Worm (Caenorhabditis elegans) whole organism, L3 larva: ENCODE measurements around the gene cysl-3.
A peak's percentile ranks its signal among the peaks of the same experiment; 100 is the strongest.

Experiments
- R02D3.7 ChIP-seq: fragments of 150-350 bp; optimal IDR thresholded peaks from 2 replicates; lab custom pipeline; 2014; ENCODE audit warnings: missing biosample characterization, missing genetic modification characterization
- ZK546.5 ChIP-seq: sonication (generic microtip); optimal IDR thresholded peaks from 2 replicates; lab custom pipeline; 2017; ENCODE audit warnings: missing biosample characterization, missing genetic modification characterization
- aly-2 ChIP-seq: fragments of 150-350 bp; optimal IDR thresholded peaks from 2 replicates; lab custom pipeline; 2014; ENCODE audit warnings: missing biosample characterization, missing genetic modification characterization
- ceh-16 ChIP-seq: sonication (generic microtip); optimal IDR thresholded peaks from 2 replicates; lab custom pipeline; 2017; ENCODE audit warnings: missing biosample characterization, missing genetic modification characterization
- ceh-82 ChIP-seq: fragments of 150-350 bp; optimal IDR thresholded peaks from 2 replicates; lab custom pipeline; 2014; ENCODE audit warnings: missing biosample characterization, missing genetic modification characterization
- ceh-9 ChIP-seq: sonication (generic microtip); optimal IDR thresholded peaks from 2 replicates; lab custom pipeline; 2018; ENCODE audit warnings: missing biosample characterization, missing genetic modification characterization
- daf-12 ChIP-seq: fragments of 150-350 bp; optimal IDR thresholded peaks from 2 replicates; lab custom pipeline; 2014; ENCODE audit warnings: missing biosample characterization, missing genetic modification reagents, missing genetic modification characterization
- egl-27 ChIP-seq: sonication (generic microtip); optimal IDR thresholded peaks from 4 replicates; lab custom pipeline; 2017; ENCODE audit warnings: missing biosample characterization, missing genetic modification reagents, missing genetic modification characterization
- egl-5 ChIP-seq: fragments of 150-350 bp; optimal IDR thresholded peaks from 2 replicates; lab custom pipeline; 2017; ENCODE audit warnings: missing biosample characterization, missing genetic modification reagents, missing genetic modification characterization, inconsistent platforms
- elt-1 ChIP-seq: fragments of 150-350 bp; optimal IDR thresholded peaks from 2 replicates; lab custom pipeline; 2014; ENCODE audit warnings: missing biosample characterization, missing genetic modification characterization
- elt-2 ChIP-seq: sonication (generic microtip); optimal IDR thresholded peaks from 2 replicates; lab custom pipeline; 2016; ENCODE audit warnings: missing genetic modification reagents, mild to moderate bottlenecking, missing genetic modification characterization, missing compliant biosample characterization
- elt-3 ChIP-seq, 3 experiments: fragments of 150-350 bp in 1 of 3; sonication (generic microtip) in 2 of 3; optimal IDR thresholded peaks; 2 replicates in 2 of 3; 4 replicates in 1 of 3; lab custom pipeline; 2014 to 2017; ENCODE audit warnings: missing biosample characterization in 3 of 3, missing genetic modification characterization in 3 of 3
- fkh-2 ChIP-seq: fragments of 150-350 bp; optimal IDR thresholded peaks from 2 replicates; lab custom pipeline; 2014; ENCODE audit warnings: missing biosample characterization, missing genetic modification reagents, missing genetic modification characterization
- fos-1 ChIP-seq: fragments of 150-350 bp; optimal IDR thresholded peaks from 2 replicates; lab custom pipeline; 2014; ENCODE audit warnings: missing biosample characterization, missing genetic modification characterization
- jun-1 ChIP-seq: fragments of 150-350 bp; optimal IDR thresholded peaks from 2 replicates; lab custom pipeline; 2014; ENCODE audit warnings: missing biosample characterization, missing genetic modification reagents, missing genetic modification characterization
- lin-15B ChIP-seq: fragments of 150-350 bp; optimal IDR thresholded peaks from 2 replicates; lab custom pipeline; 2014; ENCODE audit warnings: missing biosample characterization, missing genetic modification characterization
- lin-39 ChIP-seq: fragments of 150-350 bp; optimal IDR thresholded peaks from 2 replicates; lab custom pipeline; 2018; ENCODE audit warnings: missing biosample characterization, missing genetic modification reagents, missing genetic modification characterization
- lsy-12 ChIP-seq: sonication (generic microtip); optimal IDR thresholded peaks from 2 replicates; lab custom pipeline; 2016; ENCODE audit warnings: mild to moderate bottlenecking, missing genetic modification characterization, missing compliant biosample characterization
- mml-1 ChIP-seq: fragments of 150-350 bp; sonication (generic microtip); optimal IDR thresholded peaks from 3 replicates; lab custom pipeline; 2014; ENCODE audit warnings: missing biosample characterization, missing genetic modification characterization
- nfya-1 ChIP-seq: sonication (generic microtip); optimal IDR thresholded peaks from 2 replicates; lab custom pipeline; 2017; ENCODE audit warnings: missing genetic modification characterization, mild to moderate bottlenecking, missing compliant biosample characterization, antibody characterized with exemption, moderate library complexity; ENCODE audit not compliant: insufficient read depth
- nhr-12 ChIP-seq: fragments of 150-350 bp; optimal IDR thresholded peaks from 2 replicates; lab custom pipeline; 2014; ENCODE audit warnings: missing biosample characterization, missing genetic modification characterization
- nhr-23 ChIP-seq: fragments of 150-350 bp; optimal IDR thresholded peaks from 2 replicates; lab custom pipeline; 2014; ENCODE audit warnings: missing biosample characterization, missing genetic modification reagents, missing genetic modification characterization
- nhr-237 ChIP-seq: fragments of 150-350 bp; optimal IDR thresholded peaks from 2 replicates; lab custom pipeline; 2014; ENCODE audit warnings: missing biosample characterization, missing genetic modification characterization
- nhr-25 ChIP-seq: sonication (generic microtip); optimal IDR thresholded peaks from 2 replicates; lab custom pipeline; 2017; ENCODE audit warnings: missing biosample characterization, missing genetic modification characterization
- nhr-28 ChIP-seq: fragments of 150-350 bp; optimal IDR thresholded peaks from 2 replicates; lab custom pipeline; 2014; ENCODE audit warnings: missing biosample characterization, missing genetic modification characterization
- nhr-43 ChIP-seq: sonication (generic microtip); optimal IDR thresholded peaks from 2 replicates; lab custom pipeline; 2016; ENCODE audit warnings: mild to moderate bottlenecking, missing genetic modification characterization, missing compliant biosample characterization; ENCODE audit not compliant: poor library complexity, severe bottlenecking
- nhr-67 ChIP-seq: fragments of 150-350 bp; optimal IDR thresholded peaks from 2 replicates; lab custom pipeline; 2014; ENCODE audit warnings: missing biosample characterization, missing genetic modification characterization
- nhr-77 ChIP-seq: fragments of 150-350 bp; optimal IDR thresholded peaks from 2 replicates; lab custom pipeline; 2014; ENCODE audit warnings: missing biosample characterization, missing genetic modification characterization
- pha-4 ChIP-seq: fragments of 150-350 bp; optimal IDR thresholded peaks from 2 replicates; lab custom pipeline; 2014; ENCODE audit warnings: missing biosample characterization, missing genetic modification reagents, missing genetic modification characterization
- pqm-1 ChIP-seq: fragments of 150-350 bp; optimal IDR thresholded peaks from 2 replicates; lab custom pipeline; 2017; ENCODE audit warnings: missing biosample characterization, missing genetic modification characterization, inconsistent platforms
- sea-2 ChIP-seq: fragments of 150-350 bp; sonication (generic microtip); optimal IDR thresholded peaks from 4 replicates; lab custom pipeline; 2014; ENCODE audit warnings: missing biosample characterization, missing genetic modification reagents, missing genetic modification characterization
- skn-1 ChIP-seq: fragments of 150-350 bp; optimal IDR thresholded peaks from 2 replicates; lab custom pipeline; 2014; ENCODE audit warnings: missing biosample characterization, missing genetic modification characterization
- unc-62 ChIP-seq: fragments of 150-350 bp; sonication (generic microtip); optimal IDR thresholded peaks from 4 replicates; lab custom pipeline; 2014; ENCODE audit warnings: missing biosample characterization, missing genetic modification reagents, missing genetic modification characterization
- ztf-11 ChIP-seq: fragments of 150-350 bp; optimal IDR thresholded peaks from 2 replicates; lab custom pipeline; 2014; ENCODE audit warnings: missing biosample characterization, missing genetic modification characterization

The cysl-3 gene

DNA sequence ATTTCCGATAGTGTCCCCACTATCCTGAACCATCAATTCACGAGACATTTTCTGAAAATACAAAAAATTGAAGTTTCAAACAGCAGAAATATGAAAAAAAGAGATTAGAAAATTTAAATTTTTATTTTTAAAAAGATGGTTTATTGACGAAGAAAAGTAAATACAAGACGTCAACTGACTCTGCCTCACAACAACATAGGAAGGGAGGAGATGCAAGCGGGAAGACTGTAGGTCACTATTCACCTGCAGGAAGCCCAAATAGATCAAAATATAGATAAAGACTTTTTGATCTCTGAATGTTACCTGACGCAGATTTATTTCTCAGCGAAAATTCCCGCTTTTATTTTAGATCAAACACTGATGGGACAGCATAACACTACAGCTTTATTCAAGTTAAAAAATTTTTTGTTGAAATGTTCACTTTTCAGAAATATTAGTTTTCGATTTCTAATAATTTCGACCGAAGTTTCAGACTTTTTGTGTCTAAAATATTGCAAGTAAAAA lies at the start of gene cysl-3:
Gene cysl-3 (minus strand): TSS at position 51 of the 504 bp plus-strand sequence.
- TF ChIP-seq nhr-23 (tag; lab: Kevin White, UChicago), result no peak
- no peak for TF ChIP-seq jun-1
- TF ChIP-seq nhr-77 (tag; lab: Kevin White, UChicago), result no peak
- TF ChIP-seq egl-5, result no peak
- no peak for TF ChIP-seq pqm-1 (tag; lab: Kevin White, UChicago)
- no peak for TF ChIP-seq mml-1 (tag; lab: Kevin White, UChicago)
- no peak for TF ChIP-seq lin-39 (tag; lab: Kevin White, UChicago)
- TF ChIP-seq R02D3.7, result no peak
- TF ChIP-seq elt-2 (tag; lab: Kevin White, UChicago), result no peak
- no peak for TF ChIP-seq egl-27 (tag; lab: Kevin White, UChicago)

DNA sequence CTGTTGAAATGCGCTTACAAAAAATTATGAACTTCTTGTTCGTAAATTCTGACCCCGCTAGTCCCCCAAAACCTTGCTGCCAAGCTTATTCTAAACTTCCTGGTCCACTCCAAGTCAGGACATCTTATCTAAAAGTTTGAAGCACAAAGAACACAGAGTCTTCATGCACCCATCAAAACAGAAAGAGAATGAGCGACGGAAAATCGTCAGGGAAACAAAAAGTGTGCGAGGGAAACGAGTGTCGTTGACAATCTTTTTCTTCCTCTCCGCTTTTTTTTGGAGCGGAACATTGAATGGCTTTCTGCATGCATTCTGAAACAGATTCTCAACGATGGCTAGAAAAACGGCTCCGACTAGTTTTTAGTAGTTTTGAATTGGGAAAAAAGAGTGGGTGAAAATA lies 49.3 kb upstream of the cysl-3 start:
- TF ChIP-seq elt-1 (tag; lab: Kevin White, UChicago), result no peak
- no peak for TF ChIP-seq nfya-1 (tag; lab: Kevin White, UChicago)
- TF ChIP-seq lin-39 (tag; lab: Kevin White, UChicago), result peak; percentile 17
- TF ChIP-seq, all 47 proteins: peak for 1

DNA sequence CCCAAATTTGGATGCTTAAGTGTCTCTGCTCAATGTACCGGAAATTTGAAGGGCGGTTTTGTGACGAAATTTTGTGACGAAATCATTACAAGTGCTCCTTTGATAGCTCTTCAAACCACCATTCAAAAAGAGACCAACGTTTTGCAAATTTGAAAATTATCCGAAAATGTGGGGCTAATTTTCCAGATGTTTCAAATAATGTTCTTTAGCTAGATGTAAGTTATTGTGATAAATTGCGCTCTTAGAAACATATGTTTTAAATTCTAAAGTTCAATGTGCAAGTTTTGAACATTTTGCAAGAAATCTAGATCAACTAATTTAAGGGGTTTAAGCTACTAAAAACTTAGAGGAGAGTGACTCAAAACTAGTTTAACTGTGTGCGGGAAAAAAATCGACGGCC lies 44.9 kb upstream of the cysl-3 start:
- TF ChIP-seq nhr-67 (no peak), egl-5 (no peak), nhr-43 (no peak), mml-1 (tag; lab: Kevin White, UChicago) (no peak)

DNA sequence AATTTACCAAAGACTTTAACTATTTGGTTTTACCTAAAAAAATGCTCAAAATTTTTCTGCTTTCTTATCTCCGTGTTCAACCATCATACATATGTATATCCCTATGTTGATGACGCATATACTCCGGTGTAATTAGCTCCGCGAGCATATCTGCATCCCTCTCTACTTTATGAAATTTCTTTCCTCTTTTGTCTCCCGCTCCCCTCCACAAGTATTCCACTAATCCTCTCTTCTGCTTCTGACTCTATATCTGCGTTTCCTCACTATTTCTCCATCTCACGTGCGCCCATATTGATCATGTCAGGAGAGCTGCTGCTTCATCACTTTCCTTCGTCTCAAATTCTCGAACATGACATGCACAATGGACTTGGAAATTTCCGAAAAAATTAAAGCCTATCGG lies 39.0 kb upstream of the cysl-3 start, which contains the start of gene H10D18.1:
Gene H10D18.1 (plus strand): TSS at position 277 of the 400 bp plus-strand sequence.
- TF ChIP-seq ceh-9 (no peak), nfya-1 (tag; lab: Kevin White, UChicago) (peak; percentile 33)

DNA sequence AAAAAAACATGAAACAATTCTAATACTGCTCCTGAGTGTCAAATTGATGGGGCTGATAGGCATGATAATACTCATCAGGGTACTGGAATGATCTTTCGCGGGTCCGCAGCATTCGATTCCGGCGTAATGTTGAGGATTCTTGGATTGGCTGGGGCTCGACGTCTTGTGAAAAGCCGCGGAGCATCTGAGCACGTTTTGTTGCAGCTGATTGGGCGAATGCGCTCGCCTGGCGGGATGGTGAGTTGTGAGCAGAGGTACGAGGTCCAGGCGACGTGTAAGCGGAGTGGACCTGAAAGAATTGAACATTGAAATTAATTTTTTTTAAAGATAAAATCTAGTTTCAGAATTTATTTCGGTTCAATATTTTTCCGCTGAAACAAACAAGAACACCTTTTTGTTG lies 38.1 kb upstream of the cysl-3 start:
- TF ChIP-seq elt-2 (tag; lab: Kevin White, UChicago) (no peak), aly-2 (tag; lab: Kevin White, UChicago) (no peak), pha-4 (tag; lab: Kevin White, UChicago) (no peak), skn-1 (tag; lab: Kevin White, UChicago) (no peak), nhr-77 (tag; lab: Kevin White, UChicago) (no peak), lin-15B (tag; lab: Kevin White, UChicago) (no peak), nhr-25 (tag; lab: Kevin White, UChicago) (no peak), nhr-28 (tag; lab: Kevin White, UChicago) (no peak), fkh-2 (no peak), R02D3.7 (no peak), mml-1 (tag; lab: Kevin White, UChicago) (no peak), pqm-1 (tag; lab: Kevin White, UChicago) (no peak), sea-2 (GFP tag; lab: Kevin White, UChicago) (no peak), nhr-23 (tag; lab: Kevin White, UChicago) (no peak), jun-1 (no peak), lin-39 (tag; lab: Kevin White, UChicago) (no peak), nhr-67 (no peak), ceh-82 (no peak), nhr-12 (no peak)

DNA sequence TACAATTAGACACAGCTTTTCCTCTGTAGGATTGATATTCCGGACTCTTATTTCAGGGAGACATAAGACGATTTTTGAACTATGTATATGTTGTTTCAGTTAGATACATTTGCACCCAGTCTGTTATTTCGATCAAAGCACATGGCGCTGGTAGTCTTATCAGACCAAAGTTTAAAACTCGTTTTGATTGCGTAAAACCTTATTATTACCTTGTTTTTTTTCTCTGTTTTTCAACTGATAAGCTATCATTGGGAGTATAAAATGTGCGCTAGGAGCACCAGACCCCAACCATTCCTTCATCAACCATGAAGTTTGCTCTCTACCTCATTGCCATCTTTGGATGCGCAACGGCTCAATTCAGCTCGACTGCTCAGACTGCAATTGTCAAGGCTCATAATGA lies 36.4 kb upstream of the cysl-3 start, which contains the start of gene scl-12:
Gene scl-12 (plus strand): TSS at position 301 of the 400 bp plus-strand sequence.
- TF ChIP-seq daf-12 (tag; lab: Kevin White, UChicago) (no peak), pqm-1 (tag; lab: Kevin White, UChicago) (peak; percentile 47)

DNA sequence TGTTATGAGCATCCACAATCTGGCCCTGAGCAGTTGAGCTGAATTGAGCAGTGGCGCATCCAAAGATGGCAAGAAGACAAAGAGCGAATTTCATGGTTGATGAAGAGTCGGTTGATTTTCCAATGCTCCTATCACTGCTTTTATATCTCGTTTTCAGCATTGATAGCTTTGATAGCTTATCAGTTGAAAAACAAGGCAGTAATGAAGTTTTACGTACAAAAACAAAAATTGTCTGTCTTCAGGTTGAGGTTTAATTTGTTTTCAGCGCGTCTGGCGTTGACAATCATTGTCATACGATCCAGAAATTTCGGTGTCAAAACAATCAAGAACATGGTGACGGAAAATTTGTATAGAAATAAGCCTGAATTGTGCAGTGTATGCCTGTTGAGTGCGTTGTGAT lies 35.6 kb upstream of the cysl-3 start, which contains the start of gene scl-13:
Gene scl-13 (minus strand): TSS at position 101 of the 400 bp plus-strand sequence.
- no peak for TF ChIP-seq nhr-237 (tag; lab: Kevin White, UChicago)
- TF ChIP-seq fos-1 (tag; lab: Kevin White, UChicago), result no peak
- no peak for TF ChIP-seq ceh-82
- no peak for TF ChIP-seq elt-1 (tag; lab: Kevin White, UChicago)
- no peak for TF ChIP-seq R02D3.7
- no peak for TF ChIP-seq elt-3 (tag; optimal IDR thresholded peaks at IDR 0.05; lab: Kevin White, UChicago)
- TF ChIP-seq fkh-2, result no peak
- TF ChIP-seq nhr-28 (tag; lab: Kevin White, UChicago), result no peak
- no peak for TF ChIP-seq nhr-67
- TF ChIP-seq pqm-1 (tag; lab: Kevin White, UChicago), result no peak
- no peak for TF ChIP-seq ceh-16
- TF ChIP-seq ZK546.5 (tag; lab: Kevin White, UChicago), result no peak
- TF ChIP-seq unc-62 (GFP tag; lab: Kevin White, UChicago), result no peak
- TF ChIP-seq elt-2 (tag; lab: Kevin White, UChicago), result no peak
- no peak for TF ChIP-seq ztf-11 (tag; lab: Kevin White, UChicago)
- no peak for TF ChIP-seq lsy-12 (tag; lab: Kevin White, UChicago)
